Fruit fly (Drosophila melanogaster): ENCODE data around the gene net.

Gene net

DNA sequence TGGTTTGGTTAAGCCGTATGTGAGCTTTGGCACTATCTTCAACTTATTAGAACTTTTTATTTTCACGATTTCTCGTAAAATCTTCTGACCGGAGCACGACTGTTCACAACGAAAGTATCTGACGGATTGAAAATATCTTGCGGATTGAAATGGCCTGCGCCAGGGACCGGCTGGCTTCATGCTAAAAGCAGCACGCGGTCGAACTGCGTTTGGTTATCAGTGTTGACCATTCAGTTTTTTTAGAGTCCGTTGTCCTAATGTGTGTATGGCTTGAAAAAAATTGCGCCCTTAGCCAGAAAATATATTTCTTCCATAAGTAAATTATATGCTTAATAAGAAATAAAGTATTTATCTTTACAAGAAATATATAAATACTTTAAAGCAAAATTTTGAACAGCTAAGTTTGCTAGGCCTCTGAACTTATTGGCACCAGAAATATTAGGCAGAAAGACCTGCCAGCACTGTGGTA, at the start of gene net:
net (minus strand) TSS at position 133 of the 469 bp plus-strand sequence.
- TF ChIP-seq Pif1B (GFP tag; optimal IDR thresholded peaks at IDR 0.05) (peak; percentile 60), Pif1A (GFP tag; optimal IDR thresholded peaks at IDR 0.05) (peak; percentile 66), CG12605 (GFP tag; IDR thresholded peaks at IDR 0.05) (no peak), CG17806 (tag; optimal IDR thresholded peaks at IDR 0.05) (peak; percentile 61), gl (tag; optimal IDR thresholded peaks at IDR 0.05) (no peak), CG14655 (GFP tag; optimal IDR thresholded peaks at IDR 0.05) (peak; percentile 76), fd96Ca (GFP tag; IDR thresholded peaks at IDR 0.05) (no peak), rn (GFP tag; IDR thresholded peaks at IDR 0.05) (no peak), D1 (tag; optimal IDR thresholded peaks at IDR 0.05) (peak; percentile 13), CG13204 (GFP tag; optimal IDR thresholded peaks at IDR 0.05) (no peak), Snoo (tag; optimal IDR thresholded peaks at IDR 0.05) (peak; percentile 71), CG32121 (GFP tag; IDR thresholded peaks at IDR 0.05) (peak; percentile 66), EcR (GFP tag; optimal IDR thresholded peaks at IDR 0.05) (peak; percentile 54), CG8159 (tag; optimal IDR thresholded peaks at IDR 0.05) (peak; percentile 75), Ets98B (GFP tag; IDR thresholded peaks at IDR 0.05) (no peak; the same call in 1 of the 2 replicates), CG34367 (tag; optimal IDR thresholded peaks at IDR 0.05) (peak; percentile 59), CG9948 (tag; optimal IDR thresholded peaks at IDR 0.05) (peak; percentile 67), CG10348 (GFP tag; IDR thresholded peaks at IDR 0.05) (no peak), CG15710 (tag; optimal IDR thresholded peaks at IDR 0.05) (peak; percentile 79), CG4496 (GFP tag; IDR thresholded peaks at IDR 0.05) (peak; percentile 70), CG8301 (tag; optimal IDR thresholded peaks at IDR 0.05) (peak; percentile 72)

DNA sequence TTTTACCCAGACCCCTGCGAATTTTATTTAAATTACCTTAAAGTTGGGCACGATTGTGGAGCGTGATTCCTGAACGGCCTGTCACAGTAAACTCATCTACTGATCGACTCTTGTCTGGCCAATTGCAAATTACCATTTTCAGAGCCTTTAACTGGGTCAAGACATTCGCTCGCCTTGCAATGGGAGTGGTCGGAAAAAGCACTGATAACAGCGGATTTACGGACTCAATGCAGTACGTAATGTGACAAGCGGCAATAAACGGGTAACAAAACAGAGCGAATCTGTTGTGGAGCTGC, 48.9 kb upstream of the net start:
- TF ChIP-seq gl (tag; optimal IDR thresholded peaks at IDR 0.05) (no peak), Ets98B (GFP tag; IDR thresholded peaks at IDR 0.05) (no peak), CG9948 (tag; optimal IDR thresholded peaks at IDR 0.05) (no peak), Pif1B (GFP tag; optimal IDR thresholded peaks at IDR 0.05) (no peak)

DNA sequence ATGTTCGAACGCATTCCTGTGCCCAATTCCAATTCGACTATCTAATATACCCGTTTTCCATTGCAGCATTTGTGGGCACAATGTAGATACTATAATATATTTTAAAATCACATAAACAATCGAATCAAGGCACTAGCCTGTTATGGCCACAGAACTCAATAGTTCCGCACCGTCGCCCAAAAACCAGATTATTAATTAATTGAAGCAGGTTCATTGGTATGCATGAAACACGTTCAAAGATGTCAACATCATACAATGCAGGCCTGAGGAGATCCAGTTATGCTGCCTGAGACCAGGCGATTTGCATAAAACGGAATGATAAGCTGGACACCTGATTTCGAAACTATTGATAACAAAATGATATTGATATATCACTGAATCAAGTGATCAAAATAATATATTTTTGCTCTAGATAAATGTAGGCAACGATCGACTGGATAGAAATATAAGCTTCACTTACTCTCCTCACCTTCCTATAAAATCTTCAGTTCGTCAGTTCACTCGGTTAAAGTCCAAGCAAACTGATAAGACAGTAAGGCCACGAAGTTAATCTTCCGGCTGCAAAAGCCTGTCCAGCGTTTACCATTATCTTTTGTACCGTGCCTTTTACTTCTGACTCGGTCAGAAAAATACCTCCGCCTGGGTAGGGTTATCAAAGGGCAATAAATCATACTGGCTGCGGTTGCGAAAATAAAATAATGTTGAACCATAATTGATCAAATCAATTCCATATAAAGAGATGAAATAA, 48.4 kb upstream of the net start:
- TF ChIP-seq Pif1A (GFP tag; optimal IDR thresholded peaks at IDR 0.05) (peak; percentile 25), CG32121 (GFP tag; IDR thresholded peaks at IDR 0.05) (no peak), gl (tag; optimal IDR thresholded peaks at IDR 0.05) (peak; percentile 17), CG34367 (tag; optimal IDR thresholded peaks at IDR 0.05) (peak; percentile 3), EcR (GFP tag; optimal IDR thresholded peaks at IDR 0.05) (peak; percentile 41), fd96Ca (GFP tag; IDR thresholded peaks at IDR 0.05) (no peak)

DNA sequence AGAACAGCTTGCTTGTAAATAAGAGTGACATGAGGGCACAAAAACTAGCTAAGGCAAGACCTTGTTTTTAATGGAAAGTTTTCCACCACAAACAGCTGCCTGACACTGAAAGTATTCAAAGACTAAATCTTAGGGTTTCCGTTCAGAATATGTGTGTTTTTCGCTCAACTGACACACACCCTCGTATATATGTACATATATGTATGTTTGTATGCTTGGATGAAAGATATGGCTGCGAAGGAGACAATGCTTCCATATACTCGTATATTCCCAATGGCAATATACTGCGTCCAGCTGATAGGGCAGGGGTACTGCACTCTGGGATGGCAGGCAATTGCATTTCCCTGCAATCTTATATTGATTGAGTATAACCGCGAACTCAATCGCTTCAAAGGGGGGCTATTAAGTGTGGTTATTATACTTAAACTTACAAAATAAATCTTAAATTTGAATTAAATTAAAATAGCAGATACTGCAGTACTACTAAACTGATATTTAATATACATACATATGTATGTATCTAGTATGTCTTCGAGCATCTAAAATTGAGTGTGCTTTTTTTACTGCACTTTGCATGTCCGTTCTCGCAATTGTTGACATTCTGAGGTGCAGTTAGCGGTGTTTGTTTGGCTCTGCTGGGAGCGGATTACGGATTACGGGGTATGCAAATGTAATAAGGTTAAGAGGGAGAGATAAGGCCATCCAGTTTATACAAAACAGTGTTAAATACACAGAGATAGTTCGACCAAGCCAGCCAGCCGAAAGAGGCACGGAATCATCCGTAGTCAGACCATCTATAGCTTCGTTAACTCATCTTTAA, 47.6 kb upstream of the net start:
- TF ChIP-seq gl (tag; optimal IDR thresholded peaks at IDR 0.05) (no peak), Ets98B (GFP tag; IDR thresholded peaks at IDR 0.05) (0 out of 2 replicates have a peak, but pooled peaks have one; percentile 33), CG15710 (tag; optimal IDR thresholded peaks at IDR 0.05) (no peak), EcR (GFP tag; optimal IDR thresholded peaks at IDR 0.05) (peak; percentile 56), CG34367 (tag; optimal IDR thresholded peaks at IDR 0.05) (no peak), fd96Ca (GFP tag; IDR thresholded peaks at IDR 0.05) (peak; percentile 17; the same call in 1 of the 3 replicates)

DNA sequence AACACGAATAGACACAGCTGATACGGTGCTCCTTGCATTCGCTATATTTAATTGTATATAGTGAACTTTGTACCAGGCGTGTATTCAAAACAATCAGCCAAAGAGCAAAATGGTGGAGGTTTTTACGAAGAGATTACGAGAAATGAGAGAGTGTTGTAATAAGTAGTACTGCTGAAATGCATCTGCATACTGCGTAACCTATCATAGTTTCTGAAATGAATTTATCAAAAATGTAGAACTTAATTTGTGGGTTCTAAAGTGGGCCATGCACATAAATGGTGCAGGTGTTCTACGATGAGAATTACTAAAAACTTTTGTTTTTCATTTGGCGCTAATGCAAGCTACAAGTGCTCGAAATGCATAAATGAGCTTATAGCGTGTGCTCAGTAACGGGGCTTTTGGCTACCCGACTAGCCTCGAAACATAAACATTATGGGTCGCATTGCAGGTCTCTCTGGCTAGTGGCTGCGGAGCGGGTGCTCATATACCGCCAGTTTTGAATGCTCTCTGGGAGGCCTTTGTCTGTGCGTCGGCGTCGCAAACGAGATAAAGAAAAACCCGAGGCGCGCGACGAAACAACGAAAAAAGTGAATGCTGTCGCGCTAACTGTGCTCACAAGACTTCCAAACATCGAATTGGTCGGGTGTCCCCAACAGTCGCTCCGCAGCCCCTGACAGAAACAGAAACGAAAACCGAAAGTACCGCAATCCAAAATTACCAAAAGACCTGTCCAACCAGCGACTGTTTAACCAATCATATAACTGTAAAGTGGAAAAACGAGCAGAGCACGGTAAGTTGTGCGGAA, 44.5 kb upstream of the net start, which contains the start of gene Gs1:
Gs1 (plus strand) TSS at position 612 of the 805 bp plus-strand sequence.
- TF ChIP-seq CG14655 (GFP tag; optimal IDR thresholded peaks at IDR 0.05) (peak; percentile 52), CG15710 (tag; optimal IDR thresholded peaks at IDR 0.05) (peak; percentile 2), EcR (GFP tag; optimal IDR thresholded peaks at IDR 0.05) (peak; percentile 35), gl (tag; optimal IDR thresholded peaks at IDR 0.05) (peak; percentile 61), fd96Ca (GFP tag; IDR thresholded peaks at IDR 0.05) (peak; percentile 39; the same call in 1 of the 3 replicates), CG12605 (GFP tag; IDR thresholded peaks at IDR 0.05) (peak; percentile 71), D1 (tag; optimal IDR thresholded peaks at IDR 0.05) (no peak), CG9948 (tag; optimal IDR thresholded peaks at IDR 0.05) (no peak), Pif1B (GFP tag; optimal IDR thresholded peaks at IDR 0.05) (peak; percentile 13), CG8159 (tag; optimal IDR thresholded peaks at IDR 0.05) (no peak), CG13204 (GFP tag; optimal IDR thresholded peaks at IDR 0.05) (peak; percentile 44), CG8301 (tag; optimal IDR thresholded peaks at IDR 0.05) (peak; percentile 25), CG10348 (GFP tag; IDR thresholded peaks at IDR 0.05) (no peak), Snoo (tag; optimal IDR thresholded peaks at IDR 0.05) (no peak), CG32121 (GFP tag; IDR thresholded peaks at IDR 0.05) (no peak), Pif1A (GFP tag; optimal IDR thresholded peaks at IDR 0.05) (peak; percentile 17), CG17806 (tag; optimal IDR thresholded peaks at IDR 0.05) (no peak), rn (GFP tag; IDR thresholded peaks at IDR 0.05) (no peak), CG4496 (GFP tag; IDR thresholded peaks at IDR 0.05) (peak; percentile 60; the same call in 2 of the 3 replicates), Ets98B (GFP tag; IDR thresholded peaks at IDR 0.05) (peak; percentile 79), CG34367 (tag; optimal IDR thresholded peaks at IDR 0.05) (peak; percentile 34)
